Fruit fly (Drosophila melanogaster) whole organism, embryonic: ENCODE data around the gene Dsp1.

ENCODE experiments used
- Antp ChIP-seq: fragments of 200-800 bp; sonication (Bioruptor generic); optimal IDR thresholded peaks from 3 replicates; lab custom pipeline; 2016; ENCODE audit warnings: missing biosample characterization, missing genetic modification characterization
- Asciz ChIP-seq: fragments of 200-800 bp; sonication (Bioruptor generic); optimal IDR thresholded peaks from 2 replicates; lab custom pipeline; 2017; ENCODE audit warnings: missing biosample characterization, mild to moderate bottlenecking, missing genetic modification characterization, missing genetic modification reagents
- Atf6 ChIP-seq: fragments of 200-800 bp; sonication (Bioruptor generic); IDR thresholded peaks from 2 replicates; pipeline ENCODE4 v1.3.6; 2022; ENCODE audit warnings: missing biosample characterization, missing genetic modification characterization
- B-H1 ChIP-seq: fragments of 200-800 bp; sonication (Bioruptor generic); IDR thresholded peaks from 3 replicates; pipeline ENCODE4 v1.3.6; 2022; ENCODE audit warnings: missing biosample characterization, missing genetic modification characterization
- B-H2 ChIP-seq: fragments of 200-800 bp; sonication (Bioruptor generic); optimal IDR thresholded peaks from 2 replicates; lab custom pipeline; 2018; ENCODE audit warnings: missing biosample characterization, mild to moderate bottlenecking, missing genetic modification characterization
- CG11093 ChIP-seq: fragments of 200-800 bp; sonication (Bioruptor generic); IDR thresholded peaks from 3 replicates; pipeline ENCODE4 v1.3.6; 2022; ENCODE audit warnings: missing biosample characterization, missing genetic modification characterization
- CG11560 ChIP-seq: fragments of 200-800 bp; sonication (Bioruptor generic); IDR thresholded peaks from 3 replicates; pipeline ENCODE4 v1.3.6; 2022; ENCODE audit warnings: missing biosample characterization, missing genetic modification characterization
- CG13624 ChIP-seq: fragments of 200-800 bp; sonication (Bioruptor generic); optimal IDR thresholded peaks from 2 replicates; lab custom pipeline; 2016; ENCODE audit warnings: missing biosample characterization, missing genetic modification characterization
- CG14050 ChIP-seq: fragments of 200-800 bp; sonication (Bioruptor generic); IDR thresholded peaks from 3 replicates; pipeline ENCODE4 v1.3.6; 2022; ENCODE audit warnings: missing biosample characterization, missing genetic modification characterization
- CG2120 ChIP-seq: fragments of 200-800 bp; sonication (Bioruptor generic); optimal IDR thresholded peaks from 3 replicates; lab custom pipeline; 2016; ENCODE audit warnings: missing biosample characterization, missing genetic modification characterization
- CG30020 ChIP-seq: fragments of 200-800 bp; optimal IDR thresholded peaks from 2 replicates; lab custom pipeline; 2019; ENCODE audit warnings: missing biosample characterization, mild to moderate bottlenecking, missing genetic modification characterization, moderate library complexity
- CG3163 ChIP-seq: fragments of 200-800 bp; sonication (Bioruptor generic); optimal IDR thresholded peaks from 3 replicates; lab custom pipeline; 2016; ENCODE audit warnings: missing biosample characterization, missing genetic modification characterization
- CG3407 ChIP-seq: fragments of 200-800 bp; sonication (Bioruptor generic); optimal IDR thresholded peaks from 2 replicates; lab custom pipeline; 2018; ENCODE audit warnings: missing biosample characterization, mild to moderate bottlenecking, missing genetic modification characterization
- CG3847 ChIP-seq: fragments of 200-800 bp; sonication (Bioruptor generic); IDR thresholded peaks from 2 replicates; pipeline ENCODE4 v1.3.6; 2022; ENCODE audit warnings: missing biosample characterization, missing genetic modification characterization
- CG42726 ChIP-seq: fragments of 200-800 bp; sonication (Bioruptor generic); IDR thresholded peaks from 2 replicates; pipeline ENCODE4 v1.3.6; 2022; ENCODE audit warnings: missing biosample characterization, missing genetic modification characterization; ENCODE audit not compliant: partially characterized antibody
- CG4617 ChIP-seq: fragments of 200-800 bp; sonication (Bioruptor generic); optimal IDR thresholded peaks from 3 replicates; lab custom pipeline; 2016; ENCODE audit warnings: missing biosample characterization, missing genetic modification characterization, borderline replicate concordance
- CG4820 ChIP-seq: fragments of 200-800 bp; sonication (Bioruptor generic); optimal IDR thresholded peaks from 3 replicates; lab custom pipeline; 2016; ENCODE audit warnings: missing biosample characterization, missing genetic modification characterization
- CG6791 ChIP-seq: fragments of 200-800 bp; sonication (Bioruptor generic); IDR thresholded peaks from 3 replicates; pipeline ENCODE4 v1.3.6; 2022; ENCODE audit warnings: missing biosample characterization, missing genetic modification characterization; ENCODE audit not compliant: partially characterized antibody
- CHES-1-like ChIP-seq: fragments of 200-800 bp; sonication (Bioruptor generic); optimal IDR thresholded peaks from 2 replicates; lab custom pipeline; 2016; ENCODE audit warnings: missing biosample characterization, missing genetic modification characterization
- Dip2 ChIP-seq: fragments of 200-800 bp; sonication (Bioruptor generic); IDR thresholded peaks from 2 replicates; pipeline ENCODE4 v1.3.6; 2022; ENCODE audit warnings: missing biosample characterization, missing genetic modification characterization
- Elba2 ChIP-seq: fragments of 200-800 bp; sonication (Bioruptor generic); optimal IDR thresholded peaks from 3 replicates; lab custom pipeline; 2016; ENCODE audit warnings: missing biosample characterization, missing genetic modification characterization
- GATAe ChIP-seq: fragments of 200-800 bp; sonication (Bioruptor generic); conservative IDR thresholded peaks from 2 replicates; pipeline ENCODE4 v1.3.6; 2022; ENCODE audit warnings: missing biosample characterization, missing genetic modification characterization
- H2.0 ChIP-seq: fragments of 200-800 bp; sonication (Bioruptor generic); IDR thresholded peaks from 2 replicates; pipeline ENCODE4 v1.3.6; 2022; ENCODE audit warnings: missing biosample characterization, missing genetic modification characterization
- HHEX ChIP-seq: fragments of 200-800 bp; sonication (Bioruptor generic); optimal IDR thresholded peaks from 3 replicates; lab custom pipeline; 2017; ENCODE audit warnings: missing biosample characterization, mild to moderate bottlenecking, missing genetic modification characterization, missing genetic modification reagents
- Hsf ChIP-seq: fragments of 200-800 bp; sonication (Bioruptor generic); optimal IDR thresholded peaks from 3 replicates; lab custom pipeline; 2016; ENCODE audit warnings: missing biosample characterization, missing genetic modification characterization
- Oli ChIP-seq: fragments of 200-800 bp; sonication (Bioruptor generic); optimal IDR thresholded peaks from 2 replicates; lab custom pipeline; 2018; ENCODE audit warnings: missing biosample characterization, mild to moderate bottlenecking, missing genetic modification characterization, moderate library complexity
- Ptx1 ChIP-seq: fragments of 200-800 bp; sonication (Bioruptor generic); IDR thresholded peaks from 2 replicates; pipeline ENCODE4 v1.3.6; 2022; ENCODE audit warnings: missing biosample characterization, missing genetic modification characterization
- Scr ChIP-seq: fragments of 200-800 bp; sonication (Bioruptor generic); IDR thresholded peaks from 2 replicates; pipeline ENCODE4 v1.3.6; 2022; ENCODE audit warnings: missing biosample characterization, missing genetic modification characterization; ENCODE audit not compliant: partially characterized antibody
- YL-1 ChIP-seq: fragments of 200-800 bp; sonication (Bioruptor generic); optimal IDR thresholded peaks from 3 replicates; lab custom pipeline; 2017; ENCODE audit warnings: missing biosample characterization, mild to moderate bottlenecking, missing genetic modification characterization
- amos ChIP-seq: fragments of 200-800 bp; sonication (Bioruptor generic); IDR thresholded peaks from 2 replicates; pipeline ENCODE4 v1.3.6; 2022; ENCODE audit warnings: missing biosample characterization, missing genetic modification characterization; ENCODE audit not compliant: partially characterized antibody
- bbx ChIP-seq: fragments of 200-800 bp; sonication (Bioruptor generic); IDR thresholded peaks from 2 replicates; pipeline ENCODE4 v1.3.6; 2022; ENCODE audit warnings: missing biosample characterization, missing genetic modification characterization; ENCODE audit not compliant: partially characterized antibody
- dati ChIP-seq: fragments of 200-800 bp; sonication (Bioruptor generic); IDR thresholded peaks from 2 replicates; pipeline ENCODE4 v1.3.6; 2022; ENCODE audit warnings: missing biosample characterization, missing genetic modification characterization
- dpn ChIP-seq, 2 experiments: fragments of 200-800 bp; sonication (Bioruptor generic); optimal IDR thresholded peaks; 3 replicates each; lab custom pipeline; 2016; ENCODE audit warnings: missing biosample characterization in 2 of 2, missing genetic modification characterization in 2 of 2
- eve ChIP-seq, 2 experiments: fragments of >200 bp; optimal IDR thresholded peaks; 2 replicates each; lab custom pipeline; 2017; ENCODE audit warnings: missing biosample characterization in 2 of 2, missing genetic modification characterization in 2 of 2
- ftz-f1 ChIP-seq: fragments of 200-800 bp; sonication (Bioruptor generic); optimal IDR thresholded peaks from 2 replicates; lab custom pipeline; 2016; ENCODE audit warnings: missing biosample characterization, missing genetic modification characterization
- gfzf ChIP-seq: fragments of 200-800 bp; sonication (Bioruptor generic); optimal IDR thresholded peaks from 2 replicates; lab custom pipeline; 2016; ENCODE audit warnings: missing biosample characterization, mild to moderate bottlenecking, missing genetic modification characterization, moderate library complexity
- gsb-n ChIP-seq: fragments of 200-800 bp; sonication (Bioruptor generic); optimal IDR thresholded peaks from 3 replicates; lab custom pipeline; 2018; ENCODE audit warnings: missing biosample characterization, mild to moderate bottlenecking, missing genetic modification characterization
- ham ChIP-seq: fragments of 200-800 bp; sonication (Bioruptor generic); IDR thresholded peaks from 2 replicates; pipeline ENCODE4 v1.3.6; 2022; ENCODE audit warnings: missing biosample characterization, missing genetic modification characterization
- lilli ChIP-seq: fragments of 200-800 bp; sonication (Bioruptor generic); optimal IDR thresholded peaks from 3 replicates; lab custom pipeline; 2016; ENCODE audit warnings: missing biosample characterization, missing genetic modification characterization
- lola ChIP-seq, 3 experiments: fragments of >200 bp in 2 of 3; fragments of 200-800 bp in 1 of 3; sonication (Bioruptor generic) in 1 of 3; optimal IDR thresholded peaks; 2 replicates each; lab custom pipeline; 2017 to 2019; ENCODE audit warnings: missing biosample characterization in 3 of 3, missing genetic modification characterization in 3 of 3, mild to moderate bottlenecking in 1 of 3, moderate library complexity in 1 of 3
- mirr ChIP-seq: fragments of 200-800 bp; sonication (Bioruptor generic); optimal IDR thresholded peaks from 3 replicates; lab custom pipeline; 2018; ENCODE audit warnings: missing biosample characterization, mild to moderate bottlenecking, missing genetic modification characterization
- mld ChIP-seq: fragments of 200-800 bp; sonication (Bioruptor generic); IDR thresholded peaks from 3 replicates; pipeline ENCODE4 v1.3.6; 2022; ENCODE audit warnings: missing biosample characterization, missing genetic modification characterization; ENCODE audit not compliant: partially characterized antibody
- nmo ChIP-seq: fragments of 200-800 bp; sonication (Bioruptor generic); optimal IDR thresholded peaks from 2 replicates; lab custom pipeline; 2018; ENCODE audit warnings: missing biosample characterization, mild to moderate bottlenecking, missing genetic modification characterization, moderate library complexity
- odd ChIP-seq: fragments of 200-800 bp; sonication (Bioruptor generic); optimal IDR thresholded peaks from 2 replicates; lab custom pipeline; 2017; ENCODE audit warnings: missing biosample characterization, mild to moderate bottlenecking, missing genetic modification characterization
- otp ChIP-seq: fragments of 200-800 bp; sonication (Bioruptor generic); IDR thresholded peaks from 3 replicates; pipeline ENCODE4, ENCODE4 v1.3.6; 2022; ENCODE audit warnings: missing biosample characterization, missing genetic modification characterization
- phol ChIP-seq: fragments of 200-800 bp; sonication (Bioruptor generic); optimal IDR thresholded peaks from 3 replicates; lab custom pipeline; 2018; ENCODE audit warnings: missing biosample characterization, mild to moderate bottlenecking, missing genetic modification characterization, moderate library complexity
- rib ChIP-seq: fragments of 200-800 bp; sonication (Bioruptor generic); IDR thresholded peaks from 2 replicates; pipeline ENCODE4 v1.3.6; 2022; ENCODE audit warnings: missing biosample characterization, missing genetic modification characterization
- slp2 ChIP-seq: fragments of 200-800 bp; sonication (Bioruptor generic); optimal IDR thresholded peaks from 2 replicates; lab custom pipeline; 2016; ENCODE audit warnings: missing biosample characterization, missing genetic modification characterization
- ssp ChIP-seq: fragments of 200-800 bp; sonication (Bioruptor generic); IDR thresholded peaks from 2 replicates; pipeline ENCODE4 v1.3.6; 2022; ENCODE audit warnings: missing biosample characterization, missing genetic modification characterization
- tap ChIP-seq: fragments of 200-800 bp; optimal IDR thresholded peaks from 3 replicates; lab custom pipeline; 2019; ENCODE audit warnings: missing biosample characterization, mild to moderate bottlenecking, missing genetic modification characterization, moderate library complexity
- vnd ChIP-seq: fragments of 200-800 bp; sonication (Bioruptor generic); IDR thresholded peaks from 3 replicates; pipeline ENCODE4 v1.3.6; 2022; ENCODE audit warnings: missing biosample characterization, missing genetic modification characterization; ENCODE audit not compliant: partially characterized antibody

Gene Dsp1

DNA sequence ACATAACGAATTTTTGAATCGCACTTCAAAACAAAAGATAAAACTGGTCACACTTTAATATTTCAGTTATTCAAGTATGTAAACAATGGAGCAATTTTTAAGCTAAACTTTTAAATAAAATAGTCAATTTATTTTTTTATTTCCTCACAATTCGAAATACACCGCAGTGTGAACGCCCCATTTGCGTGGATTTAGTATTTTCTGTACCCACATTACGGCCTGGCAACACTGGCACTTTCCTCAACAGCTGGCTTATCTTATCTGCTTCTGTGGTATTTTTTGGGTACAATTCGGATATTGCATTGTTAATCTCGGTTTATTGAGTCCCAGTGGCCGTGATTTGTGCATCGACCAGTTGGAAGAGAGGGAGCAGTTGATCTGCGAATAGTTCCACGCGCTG, 16.6 kb downstream of the Dsp1 start, which contains the start of gene sl (continued):
- TF ChIP-seq tap (tag; lab: Kevin White, UChicago), result no peak
- TF ChIP-seq B-H2, result no peak
- TF ChIP-seq Scr (GFP tag; lab: Robert Waterston, UW), result peak; percentile 32
- TF ChIP-seq phol (tag; lab: Kevin White, UChicago), result peak; percentile 24
- TF ChIP-seq rib (GFP tag; lab: Robert Waterston, UW), result no peak
- TF ChIP-seq Elba2 (GFP tag; lab: Kevin White, UChicago), result peak; percentile 40
- no peak for TF ChIP-seq B-H1 (GFP tag; lab: Robert Waterston, UW)
- no peak for TF ChIP-seq odd
- no peak for TF ChIP-seq CG4820
- TF ChIP-seq nmo (GFP tag; lab: Kevin White, UChicago), result peak; percentile 22
- no peak for TF ChIP-seq dpn (GFP tag; optimal IDR thresholded peaks at IDR 0.05; lab: Kevin White, UChicago)
- TF ChIP-seq dati (GFP tag; lab: Robert Waterston, UW), result no peak
- no peak; the same call in 1 of the 2 replicates for TF ChIP-seq CG3847 (GFP tag; lab: Robert Waterston, UW)
- TF ChIP-seq Asciz (GFP tag; lab: Kevin White, UChicago), result no peak
- TF ChIP-seq CG30020 (tag; lab: Kevin White, UChicago), result peak; percentile 94
- TF ChIP-seq Oli (tag; lab: Kevin White, UChicago), result no peak
- no peak for TF ChIP-seq HHEX (GFP tag; lab: Kevin White, UChicago)
- peak; percentile 47 for TF ChIP-seq lilli (GFP tag; lab: Kevin White, UChicago)
- peak; percentile 57 for TF ChIP-seq YL-1 (GFP tag; lab: Kevin White, UChicago)
- TF ChIP-seq Atf6 (GFP tag; lab: Robert Waterston, UW), result no peak
- no peak for TF ChIP-seq eve (GFP tag; optimal IDR thresholded peaks at IDR 0.05; lab: Kevin White, UChicago)
- TF ChIP-seq mld (GFP tag; lab: Robert Waterston, UW), result no peak
- TF ChIP-seq CG3163 (GFP tag; lab: Kevin White, UChicago), result no peak
- TF ChIP-seq vnd, result no peak
- TF ChIP-seq ftz-f1 (GFP tag; lab: Kevin White, UChicago), result no peak
- no peak for TF ChIP-seq bbx
- TF ChIP-seq CG3407, result no peak
- TF ChIP-seq Hsf, result no peak
- no peak for TF ChIP-seq lola (GFP tag; optimal IDR thresholded peaks at IDR 0.05; lab: Kevin White, UChicago)
- peak; percentile 26 for TF ChIP-seq CG13624 (GFP tag; lab: Kevin White, UChicago)
- no peak for TF ChIP-seq H2.0 (GFP tag; lab: Robert Waterston, UW)
- peak; percentile 54 for TF ChIP-seq CG4617 (GFP tag; lab: Kevin White, UChicago)
- TF ChIP-seq mirr (GFP tag; lab: Kevin White, UChicago), result no peak
- TF ChIP-seq amos (GFP tag; lab: Robert Waterston, UW), result peak; percentile 38
- peak; percentile 28 for TF ChIP-seq CG2120 (GFP tag; lab: Kevin White, UChicago)
- no peak for TF ChIP-seq CG11560 (tag; lab: Robert Waterston, UW)
- no peak for TF ChIP-seq Dip2
- no peak for TF ChIP-seq slp2 (GFP tag; lab: Kevin White, UChicago)
- TF ChIP-seq CG11093, result no peak
- no peak for TF ChIP-seq gsb-n (tag; lab: Kevin White, UChicago)
- TF ChIP-seq ssp, result peak; percentile 95
- no peak for TF ChIP-seq ham
- peak; percentile 66 for TF ChIP-seq gfzf
- peak; percentile 78 for TF ChIP-seq GATAe (GFP tag; lab: Robert Waterston, UW)
- TF ChIP-seq CG42726 (GFP tag; lab: Robert Waterston, UW), result no peak
- TF ChIP-seq CG6791, result 0 out of 3 replicates have a peak, but pooled peaks have one; percentile 11
- no peak for TF ChIP-seq CHES-1-like (GFP tag; lab: Kevin White, UChicago)
- no peak for TF ChIP-seq Antp (GFP tag; lab: Kevin White, UChicago)
- no peak for TF ChIP-seq CG14050
- TF ChIP-seq otp (GFP tag; lab: Robert Waterston, UW), result 0 out of 3 replicates have a peak, but pooled peaks have one; percentile 10
- peak; percentile 29; the same call in 1 of the 2 replicates for TF ChIP-seq Ptx1 (GFP tag; lab: Robert Waterston, UW)
